Worm (Caenorhabditis elegans): Measurements from ENCODE around the gene cutl-22.

DNA sequence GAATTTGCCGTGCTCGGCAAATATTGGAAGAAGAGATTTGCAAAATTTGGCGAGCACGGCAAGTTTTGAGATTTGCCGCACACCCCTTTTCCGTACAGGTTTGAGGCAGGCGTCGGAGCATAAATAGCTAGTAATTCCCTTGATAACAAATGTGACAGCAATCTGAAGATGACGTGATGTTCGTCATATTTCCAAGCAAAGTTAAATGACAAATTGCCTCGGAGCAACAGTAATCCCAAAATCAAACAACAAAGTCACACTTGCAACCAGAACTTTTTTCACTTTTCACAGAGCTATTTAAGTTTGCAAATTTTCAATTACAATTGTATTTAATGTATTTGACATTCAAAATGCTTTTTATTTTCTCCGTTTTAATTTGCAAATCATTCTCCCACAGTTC lies 37.7 kb downstream of the cutl-22 start, which contains the start of gene F25A2.1:
- TF ChIP-seq pha-4 (tag; optimal IDR thresholded peaks at IDR 0.05) (no peak), unc-62 (GFP tag; optimal IDR thresholded peaks at IDR 0.05) (no peak), ama-1 (optimal IDR thresholded peaks at IDR 0.05) (no peak), lin-15B (tag; optimal IDR thresholded peaks at IDR 0.05) (no peak), nhr-28 (tag; optimal IDR thresholded peaks at IDR 0.05) (no peak), zag-1 (tag; optimal IDR thresholded peaks at IDR 0.05) (no peak), hmg-11 (tag; optimal IDR thresholded peaks at IDR 0.05) (no peak), nhr-237 (tag; optimal IDR thresholded peaks at IDR 0.05) (no peak), elt-2 (tag; optimal IDR thresholded peaks at IDR 0.05) (peak; percentile 12)
